Fruit fly (Drosophila melanogaster) whole organism, embryonic: ENCODE results near the gene rhea.

ENCODE experiments used
- Abd-B ChIP-seq: fragments of 200-800 bp; sonication (Bioruptor generic); optimal IDR thresholded peaks from 2 replicates; lab custom pipeline; 2018; ENCODE audit warnings: missing biosample characterization, mild to moderate bottlenecking, missing genetic modification characterization, moderate library complexity
- Ada2b ChIP-seq: fragments of 200-800 bp; sonication (Bioruptor generic); IDR thresholded peaks from 2 replicates; pipeline ENCODE4 v1.3.6; 2022; ENCODE audit warnings: missing biosample characterization, missing genetic modification characterization
- B-H1 ChIP-seq: fragments of 200-800 bp; sonication (Bioruptor generic); IDR thresholded peaks from 3 replicates; pipeline ENCODE4 v1.3.6; 2022; ENCODE audit warnings: missing biosample characterization, missing genetic modification characterization
- CG13775 ChIP-seq: fragments of 200-800 bp; sonication (Bioruptor generic); optimal IDR thresholded peaks from 3 replicates; lab custom pipeline; 2017; ENCODE audit warnings: missing biosample characterization, mild to moderate bottlenecking, missing genetic modification characterization
- CG17912 ChIP-seq: fragments of 200-800 bp; sonication (Bioruptor generic); optimal IDR thresholded peaks from 2 replicates; lab custom pipeline; 2018; ENCODE audit warnings: missing biosample characterization, mild to moderate bottlenecking, missing genetic modification characterization
- CG2712 ChIP-seq: fragments of 200-800 bp; optimal IDR thresholded peaks from 3 replicates; lab custom pipeline; 2019; ENCODE audit warnings: missing biosample characterization, mild to moderate bottlenecking, missing genetic modification characterization, moderate library complexity
- CG3726 ChIP-seq: fragments of 200-800 bp; sonication (Bioruptor generic); IDR thresholded peaks from 3 replicates; pipeline ENCODE4, ENCODE4 v1.3.6; 2022; ENCODE audit warnings: missing biosample characterization, missing genetic modification characterization
- CG4328 ChIP-seq: fragments of 200-800 bp; sonication (Bioruptor generic); optimal IDR thresholded peaks from 3 replicates; lab custom pipeline; 2017; ENCODE audit warnings: missing biosample characterization, missing genetic modification reagents, missing genetic modification characterization
- CG7271 ChIP-seq: fragments of 200-800 bp; sonication (Bioruptor generic); optimal IDR thresholded peaks from 2 replicates; lab custom pipeline; 2018; ENCODE audit warnings: missing biosample characterization, mild to moderate bottlenecking, missing genetic modification characterization, moderate library complexity
- CG7963 ChIP-seq: fragments of 200-800 bp; sonication (Bioruptor generic); IDR thresholded peaks from 3 replicates; pipeline ENCODE4 v1.3.6; 2022; ENCODE audit warnings: missing biosample characterization, missing genetic modification characterization; ENCODE audit not compliant: partially characterized antibody
- CG7987 ChIP-seq: fragments of 200-800 bp; sonication (Bioruptor generic); optimal IDR thresholded peaks from 2 replicates; lab custom pipeline; 2018; ENCODE audit warnings: missing biosample characterization, mild to moderate bottlenecking, missing genetic modification characterization, moderate library complexity
- CG8089 ChIP-seq: fragments of 200-800 bp; sonication (Bioruptor generic); optimal IDR thresholded peaks from 3 replicates; lab custom pipeline; 2016; ENCODE audit warnings: missing biosample characterization, missing genetic modification characterization
- CG9932 ChIP-seq: fragments of 200-800 bp; sonication (Bioruptor generic); IDR thresholded peaks from 2 replicates; pipeline ENCODE4 v1.3.6; 2022; ENCODE audit warnings: missing biosample characterization, missing genetic modification characterization
- Dek ChIP-seq: fragments of 200-800 bp; sonication (Bioruptor generic); optimal IDR thresholded peaks from 3 replicates; lab custom pipeline; 2019; ENCODE audit warnings: missing biosample characterization, mild to moderate bottlenecking, missing genetic modification characterization, moderate library complexity
- Dll ChIP-seq: fragments of 200-800 bp; sonication (Bioruptor generic); IDR thresholded peaks from 4 replicates; pipeline ENCODE4 v1.3.6; 2022; ENCODE audit warnings: missing biosample characterization, missing genetic modification characterization; ENCODE audit not compliant: partially characterized antibody
- Doc2 ChIP-seq: fragments of 200-800 bp; sonication (Bioruptor generic); IDR thresholded peaks from 2 replicates; pipeline ENCODE4 v1.3.6; 2022; ENCODE audit warnings: missing biosample characterization, missing genetic modification characterization
- Dref ChIP-seq: fragments of 200-800 bp; sonication (Bioruptor generic); IDR thresholded peaks from 2 replicates; pipeline ENCODE4 v1.3.6; 2022; ENCODE audit warnings: missing biosample characterization, missing genetic modification characterization
- E2f2 ChIP-seq: fragments of 200-800 bp; sonication (Bioruptor generic); IDR thresholded peaks from 2 replicates; pipeline ENCODE4 v1.3.6; 2022; ENCODE audit warnings: missing biosample characterization, missing genetic modification characterization
- Gsc ChIP-seq: fragments of 200-800 bp; sonication (Bioruptor generic); IDR thresholded peaks from 2 replicates; pipeline ENCODE4 v1.3.6; 2022; ENCODE audit warnings: missing biosample characterization, missing genetic modification characterization
- HHEX ChIP-seq: fragments of 200-800 bp; sonication (Bioruptor generic); optimal IDR thresholded peaks from 3 replicates; lab custom pipeline; 2017; ENCODE audit warnings: missing biosample characterization, mild to moderate bottlenecking, missing genetic modification characterization, missing genetic modification reagents
- Lim3 ChIP-seq: fragments of 200-800 bp; sonication (Bioruptor generic); IDR thresholded peaks from 2 replicates; pipeline ENCODE4 v1.3.6; 2022; ENCODE audit warnings: missing biosample characterization, missing genetic modification characterization
- MBD-R2 ChIP-seq: fragments of 200-800 bp; sonication (Bioruptor generic); IDR thresholded peaks from 2 replicates; pipeline ENCODE4 v1.3.6; 2022; ENCODE audit warnings: missing biosample characterization, missing genetic modification characterization
- Max ChIP-seq: fragments of 200-800 bp; sonication (Bioruptor generic); optimal IDR thresholded peaks from 2 replicates; lab custom pipeline; 2016; ENCODE audit warnings: missing biosample characterization, mild to moderate bottlenecking, missing genetic modification characterization
- Myb ChIP-seq: fragments of 200-800 bp; sonication (Bioruptor generic); optimal IDR thresholded peaks from 2 replicates; lab custom pipeline; 2016; ENCODE audit warnings: missing biosample characterization, missing genetic modification characterization
- NFAT ChIP-seq: fragments of 200-800 bp; sonication (Bioruptor generic); IDR thresholded peaks from 2 replicates; pipeline ENCODE4 v1.3.6; 2022; ENCODE audit warnings: missing biosample characterization, missing genetic modification characterization
- Nf-YB ChIP-seq: fragments of 200-800 bp; sonication (Bioruptor generic); optimal IDR thresholded peaks from 3 replicates; lab custom pipeline; 2019; ENCODE audit warnings: missing biosample characterization, mild to moderate bottlenecking, missing genetic modification characterization, moderate library complexity
- NfI ChIP-seq: fragments of 200-800 bp; sonication (Bioruptor generic); optimal IDR thresholded peaks from 3 replicates; lab custom pipeline; 2018; ENCODE audit warnings: missing biosample characterization, mild to moderate bottlenecking, missing genetic modification characterization, moderate library complexity
- Rx ChIP-seq: fragments of 200-800 bp; sonication (Bioruptor generic); IDR thresholded peaks from 2 replicates; pipeline ENCODE4 v1.3.6; 2022; ENCODE audit warnings: missing biosample characterization, missing genetic modification characterization
- Vsx1 ChIP-seq: fragments of 200-800 bp; sonication (Bioruptor generic); optimal IDR thresholded peaks from 2 replicates; lab custom pipeline; 2017; ENCODE audit warnings: missing biosample characterization, mild to moderate bottlenecking, missing genetic modification characterization, missing genetic modification reagents
- amos ChIP-seq: fragments of 200-800 bp; sonication (Bioruptor generic); IDR thresholded peaks from 2 replicates; pipeline ENCODE4 v1.3.6; 2022; ENCODE audit warnings: missing biosample characterization, missing genetic modification characterization; ENCODE audit not compliant: partially characterized antibody
- bab2 ChIP-seq: fragments of 200-800 bp; sonication (Bioruptor generic); optimal IDR thresholded peaks from 2 replicates; lab custom pipeline; 2016; ENCODE audit warnings: missing biosample characterization, missing genetic modification characterization
- chm ChIP-seq: fragments of 200-800 bp; sonication (Bioruptor generic); IDR thresholded peaks from 2 replicates; pipeline ENCODE4 v1.3.6; 2022; ENCODE audit warnings: missing biosample characterization, missing genetic modification characterization
- dan ChIP-seq: fragments of 200-800 bp; sonication (Bioruptor generic); IDR thresholded peaks from 2 replicates; pipeline ENCODE4 v1.3.6; 2022; ENCODE audit warnings: missing biosample characterization, missing genetic modification characterization
- dmrt11E ChIP-seq: fragments of 200-800 bp; sonication (Bioruptor generic); optimal IDR thresholded peaks from 3 replicates; lab custom pipeline; 2018; ENCODE audit warnings: missing biosample characterization, mild to moderate bottlenecking, missing genetic modification characterization, moderate library complexity
- ems ChIP-seq: fragments of 200-800 bp; sonication (Bioruptor generic); optimal IDR thresholded peaks from 3 replicates; lab custom pipeline; 2016; ENCODE audit warnings: missing biosample characterization, missing genetic modification characterization
- eyg ChIP-seq: fragments of 200-800 bp; sonication (Bioruptor generic); optimal IDR thresholded peaks from 3 replicates; lab custom pipeline; 2016; ENCODE audit warnings: missing biosample characterization, missing genetic modification characterization
- ftz-f1 ChIP-seq: fragments of 200-800 bp; sonication (Bioruptor generic); optimal IDR thresholded peaks from 2 replicates; lab custom pipeline; 2016; ENCODE audit warnings: missing biosample characterization, missing genetic modification characterization
- gsb ChIP-seq: fragments of 200-800 bp; sonication (Bioruptor generic); IDR thresholded peaks from 2 replicates; pipeline ENCODE4 v1.3.6; 2022; ENCODE audit warnings: missing biosample characterization, missing genetic modification characterization
- gsb-n ChIP-seq: fragments of 200-800 bp; sonication (Bioruptor generic); optimal IDR thresholded peaks from 3 replicates; lab custom pipeline; 2018; ENCODE audit warnings: missing biosample characterization, mild to moderate bottlenecking, missing genetic modification characterization
- gt ChIP-seq: fragments of 200-800 bp; sonication (Bioruptor generic); IDR thresholded peaks from 2 replicates; pipeline ENCODE4 v1.3.6; 2022; ENCODE audit warnings: missing biosample characterization, missing genetic modification characterization
- hbn ChIP-seq: fragments of 200-800 bp; sonication (Bioruptor generic); IDR thresholded peaks from 2 replicates; pipeline ENCODE4 v1.3.6; 2022; ENCODE audit warnings: missing biosample characterization, missing genetic modification characterization; ENCODE audit not compliant: partially characterized antibody
- ken ChIP-seq: fragments of 200-800 bp; sonication (Bioruptor generic); IDR thresholded peaks from 3 replicates; pipeline ENCODE4 v1.3.6; 2022; ENCODE audit warnings: missing biosample characterization, missing genetic modification characterization
- lbe ChIP-seq: fragments of 200-800 bp; sonication (Bioruptor generic); optimal IDR thresholded peaks from 2 replicates; lab custom pipeline; 2016; ENCODE audit warnings: missing biosample characterization, mild to moderate bottlenecking, missing genetic modification characterization
- luna ChIP-seq: fragments of 200-800 bp; sonication (Bioruptor generic); optimal IDR thresholded peaks from 2 replicates; lab custom pipeline; 2016; ENCODE audit warnings: missing biosample characterization, missing genetic modification characterization
- mirr ChIP-seq: fragments of 200-800 bp; sonication (Bioruptor generic); optimal IDR thresholded peaks from 3 replicates; lab custom pipeline; 2018; ENCODE audit warnings: missing biosample characterization, mild to moderate bottlenecking, missing genetic modification characterization
- p53 ChIP-seq: fragments of 200-800 bp; sonication (Bioruptor generic); optimal IDR thresholded peaks from 2 replicates; lab custom pipeline; 2016; ENCODE audit warnings: missing biosample characterization, missing genetic modification characterization
- ro ChIP-seq: fragments of 200-800 bp; sonication (Bioruptor generic); IDR thresholded peaks from 2 replicates; pipeline ENCODE4 v1.3.6; 2022; ENCODE audit warnings: missing biosample characterization, missing genetic modification characterization
- sens ChIP-seq: fragments of 200-800 bp; sonication (Bioruptor generic); peaks from one replicate; lab custom pipeline; 2016; ENCODE audit warnings: missing biosample characterization, missing genetic modification characterization
- slou ChIP-seq: fragments of 200-800 bp; sonication (Bioruptor generic); optimal IDR thresholded peaks from 3 replicates; lab custom pipeline; 2016; ENCODE audit warnings: missing biosample characterization, missing genetic modification characterization
- ssp ChIP-seq: fragments of 200-800 bp; sonication (Bioruptor generic); IDR thresholded peaks from 2 replicates; pipeline ENCODE4 v1.3.6; 2022; ENCODE audit warnings: missing biosample characterization, missing genetic modification characterization
- vnd ChIP-seq: fragments of 200-800 bp; sonication (Bioruptor generic); IDR thresholded peaks from 3 replicates; pipeline ENCODE4 v1.3.6; 2022; ENCODE audit warnings: missing biosample characterization, missing genetic modification characterization; ENCODE audit not compliant: partially characterized antibody

Gene rhea

dm6 chr3L:8547104-8547523 lies 2.3 kb downstream of the rhea start (continued):
- peak; percentile 35; the same call in 1 of the 2 replicates for TF ChIP-seq ro (GFP tag; lab: Robert Waterston, UW)
- TF ChIP-seq Doc2 (GFP tag; lab: Robert Waterston, UW): no peak
- TF ChIP-seq Nf-YB (GFP tag; lab: Kevin White, UChicago): peak; percentile 69
- TF ChIP-seq Max (GFP tag; lab: Kevin White, UChicago): peak; percentile 51
- TF ChIP-seq ken: peak; percentile 66; the same call in 2 of the 3 replicates
- peak; percentile 73 for TF ChIP-seq bab2 (GFP tag; lab: Kevin White, UChicago)
- TF ChIP-seq gsb (GFP tag; lab: Robert Waterston, UW): peak; percentile 70
- TF ChIP-seq amos (GFP tag; lab: Robert Waterston, UW): no peak
- TF ChIP-seq gt (GFP tag; lab: Robert Waterston, UW): peak; percentile 48; the same call in 1 of the 2 replicates
- peak; percentile 52 for TF ChIP-seq Myb (GFP tag; lab: Kevin White, UChicago)
- TF ChIP-seq CG4328 (GFP tag; lab: Kevin White, UChicago): peak; percentile 77
- TF ChIP-seq Rx: peak; percentile 70
- peak; percentile 90 for TF ChIP-seq Dek (tag; lab: Kevin White, UChicago)
- TF ChIP-seq vnd (GFP tag; lab: Robert Waterston, UW): no peak
- peak; percentile 74 for TF ChIP-seq Vsx1
- TF ChIP-seq E2f2 (GFP tag; lab: Robert Waterston, UW): peak; percentile 44
- TF ChIP-seq slou (GFP tag; lab: Kevin White, UChicago): peak; percentile 56
- no peak for TF ChIP-seq CG7963 (GFP tag; lab: Robert Waterston, UW)
- peak; percentile 42 for TF ChIP-seq CG8089 (GFP tag; lab: Kevin White, UChicago)
- peak; percentile 73 for TF ChIP-seq B-H1 (GFP tag; lab: Robert Waterston, UW)
- peak; percentile 79; the same call in 1 of the 3 replicates for TF ChIP-seq CG3726
- peak; percentile 90 for TF ChIP-seq CG2712
- TF ChIP-seq CG7987 (GFP tag; lab: Kevin White, UChicago): peak; percentile 53
- peak; percentile 50; the same call in 1 of the 2 replicates for TF ChIP-seq Lim3 (GFP tag; lab: Robert Waterston, UW)
- 0 out of 2 replicates have a peak, but pooled peaks have one; percentile 54 for TF ChIP-seq dan
- TF ChIP-seq Abd-B: peak; percentile 87
- peak; percentile 55 for TF ChIP-seq CG17912 (GFP tag; lab: Kevin White, UChicago)
- TF ChIP-seq NFAT (GFP tag; lab: Robert Waterston, UW): peak; percentile 76
- peak; percentile 64; the same call in 1 of the 2 replicates for TF ChIP-seq MBD-R2
- TF ChIP-seq CG7271: peak; percentile 22
- TF ChIP-seq CG13775 (GFP tag; lab: Kevin White, UChicago): peak; percentile 81
- peak; percentile 74 for TF ChIP-seq dmrt11E (tag; lab: Kevin White, UChicago)
- peak; percentile 20 for TF ChIP-seq lbe (GFP tag; lab: Kevin White, UChicago)
- TF ChIP-seq chm (GFP tag; lab: Robert Waterston, UW): peak; percentile 33; the same call in 1 of the 2 replicates
- peak; percentile 58 for TF ChIP-seq eyg (GFP tag; lab: Kevin White, UChicago)
- no peak for TF ChIP-seq hbn (GFP tag; lab: Robert Waterston, UW)
- TF ChIP-seq Ada2b (GFP tag; lab: Robert Waterston, UW): peak; percentile 60
- peak; percentile 43 for TF ChIP-seq mirr (GFP tag; lab: Kevin White, UChicago)
- no peak for TF ChIP-seq p53 (GFP tag; lab: Kevin White, UChicago)
- TF ChIP-seq HHEX (GFP tag; lab: Kevin White, UChicago): peak; percentile 90
- peak; percentile 87 for TF ChIP-seq CG9932 (GFP tag; lab: Robert Waterston, UW)
- peak; percentile 63 for TF ChIP-seq ssp (GFP tag; lab: Robert Waterston, UW)
- TF ChIP-seq ems (GFP tag; lab: Kevin White, UChicago): peak; percentile 69
- no peak for TF ChIP-seq Dll (GFP tag; lab: Robert Waterston, UW)
- peak; percentile 94 for TF ChIP-seq sens (GFP tag; lab: Kevin White, UChicago)
- peak; percentile 90 for TF ChIP-seq NfI
- TF ChIP-seq luna (GFP tag; lab: Kevin White, UChicago): peak; percentile 46
- TF ChIP-seq Dref (GFP tag; lab: Robert Waterston, UW): no peak
- no peak for TF ChIP-seq ftz-f1
- no peak for TF ChIP-seq Gsc
- peak; percentile 73 for TF ChIP-seq gsb-n (tag; lab: Kevin White, UChicago)
